Worm (Caenorhabditis elegans) whole organism, L1 larva: ENCODE results near the gene mig-10.

Source experiments
- ama-1 ChIP-seq: fragments of 150-350 bp; optimal IDR thresholded peaks from 2 replicates; lab custom pipeline; 2014
- blmp-1 ChIP-seq: fragments of 150-350 bp; optimal IDR thresholded peaks from 2 replicates; lab custom pipeline; 2014; ENCODE audit warnings: missing biosample characterization, missing genetic modification characterization
- ces-1 ChIP-seq: fragments of 150-350 bp; optimal IDR thresholded peaks from 2 replicates; lab custom pipeline; 2014; ENCODE audit warnings: missing biosample characterization, missing genetic modification reagents, missing genetic modification characterization
- dsc-1 ChIP-seq: sonication (generic microtip); optimal IDR thresholded peaks from 2 replicates; lab custom pipeline; 2016; ENCODE audit warnings: mild to moderate bottlenecking, missing genetic modification characterization, missing compliant biosample characterization
- efl-1 ChIP-seq, 4 experiments: fragments of 150-350 bp; optimal IDR thresholded peaks in 3 of 4; peaks in 1 of 4; 1 replicate in 1 of 4; 2 replicates in 3 of 4; lab custom pipeline; 2014; ENCODE audit warnings: missing biosample characterization in 2 of 4, missing genetic modification characterization in 2 of 4, missing genetic modification reagents in 2 of 4
- egl-13 ChIP-seq: sonication (generic microtip); optimal IDR thresholded peaks from 2 replicates; lab custom pipeline; 2016; ENCODE audit warnings: missing genotype, missing genetic modification reagents, missing genetic modification characterization, missing compliant biosample characterization
- elt-2 ChIP-seq: sonication (generic microtip); optimal IDR thresholded peaks from 2 replicates; lab custom pipeline; 2016; ENCODE audit warnings: missing genetic modification characterization, mild to moderate bottlenecking, inconsistent platforms, missing compliant biosample characterization, missing genetic modification reagents
- elt-3 ChIP-seq, 6 experiments: fragments of 150-350 bp in 1 of 6; sonication (generic microtip); optimal IDR thresholded peaks; 2 replicates each; lab custom pipeline; 2017 to 2018; ENCODE audit warnings: missing biosample characterization in 6 of 6, missing genetic modification characterization in 6 of 6, inconsistent platforms in 1 of 6
- fkh-4 ChIP-seq: sonication (generic microtip); optimal IDR thresholded peaks from 2 replicates; lab custom pipeline; 2016; ENCODE audit warnings: missing compliant biosample characterization, missing genetic modification characterization, borderline replicate concordance
- fkh-8 ChIP-seq: sonication (generic microtip); optimal IDR thresholded peaks from 2 replicates; lab custom pipeline; 2016; ENCODE audit warnings: mild to moderate bottlenecking, missing genetic modification characterization, missing compliant biosample characterization
- hlh-4 ChIP-seq: sonication (generic microtip); optimal IDR thresholded peaks from 2 replicates; lab custom pipeline; 2016; ENCODE audit warnings: mild to moderate bottlenecking, missing genetic modification characterization, missing compliant biosample characterization
- hpl-2 ChIP-seq: fragments of 150-350 bp; optimal IDR thresholded peaks from 2 replicates; lab custom pipeline; 2014; ENCODE audit warnings: missing biosample characterization, missing genetic modification reagents, missing genetic modification characterization
- isw-1 ChIP-seq: fragments of 200-800 bp; sonication (Bioruptor generic); IDR thresholded peaks from 2 replicates; pipeline ENCODE4 v1.3.6; 2022; ENCODE audit warnings: missing genetic modification characterization, missing compliant biosample characterization
- jun-1 ChIP-seq: fragments of 150-350 bp; optimal IDR thresholded peaks from 2 replicates; lab custom pipeline; 2014; ENCODE audit warnings: missing biosample characterization, missing genetic modification reagents, missing genetic modification characterization
- lin-14 ChIP-seq: fragments of 200-800 bp; sonication (Bioruptor generic); optimal IDR thresholded peaks from 2 replicates; lab custom pipeline; 2018; ENCODE audit warnings: mild to moderate bottlenecking, missing genetic modification characterization, moderate library complexity, missing compliant biosample characterization
- lin-35 ChIP-seq, 2 experiments: fragments of 150-350 bp; optimal IDR thresholded peaks; 2 replicates each; lab custom pipeline; 2014; ENCODE audit warnings: missing biosample characterization in 2 of 2, missing genetic modification characterization in 2 of 2, missing genetic modification reagents in 2 of 2
- lir-3 ChIP-seq: sonication (generic microtip); optimal IDR thresholded peaks from 2 replicates; lab custom pipeline; 2016; ENCODE audit warnings: mild to moderate bottlenecking, missing genetic modification characterization, moderate library complexity, missing compliant biosample characterization; ENCODE audit not compliant: poor library complexity
- lsy-2 ChIP-seq, 2 experiments: fragments of 150-350 bp; optimal IDR thresholded peaks; 2 replicates each; lab custom pipeline; 2014; ENCODE audit warnings: missing biosample characterization in 2 of 2, missing genetic modification characterization in 2 of 2
- mdl-1 ChIP-seq, 2 experiments: fragments of 150-350 bp; optimal IDR thresholded peaks; 2 replicates each; lab custom pipeline; 2014 to 2017; ENCODE audit warnings: missing biosample characterization in 2 of 2, missing genetic modification characterization in 2 of 2, inconsistent platforms in 1 of 2
- mef-2 ChIP-seq: fragments of 150-350 bp; optimal IDR thresholded peaks from 2 replicates; lab custom pipeline; 2014; ENCODE audit warnings: missing biosample characterization, missing genetic modification characterization
- mep-1 ChIP-seq: fragments of 150-350 bp; optimal IDR thresholded peaks from 2 replicates; lab custom pipeline; 2014; ENCODE audit warnings: missing biosample characterization, missing genetic modification characterization
- nhr-237 ChIP-seq: fragments of 150-350 bp; optimal IDR thresholded peaks from 2 replicates; lab custom pipeline; 2014; ENCODE audit warnings: missing biosample characterization, missing genetic modification characterization
- nhr-71 ChIP-seq: sonication (generic microtip); optimal IDR thresholded peaks from 2 replicates; lab custom pipeline; 2016; ENCODE audit warnings: mild to moderate bottlenecking, missing genetic modification characterization, moderate library complexity, missing compliant biosample characterization
- nhr-76 ChIP-seq: sonication (generic microtip); optimal IDR thresholded peaks from 2 replicates; lab custom pipeline; 2017; ENCODE audit warnings: missing biosample characterization, missing genetic modification characterization
- nhr-85 ChIP-seq: sonication (generic microtip); peaks from one replicate; lab custom pipeline; 2016; ENCODE audit warnings: missing genetic modification characterization, inconsistent platforms, missing compliant biosample characterization
- pqm-1 ChIP-seq: sonication (generic microtip); optimal IDR thresholded peaks from 3 replicates; lab custom pipeline; 2017; ENCODE audit warnings: missing biosample characterization, missing genetic modification characterization
- skn-1 ChIP-seq: fragments of 150-350 bp; optimal IDR thresholded peaks from 2 replicates; lab custom pipeline; 2014; ENCODE audit warnings: missing biosample characterization, missing genetic modification characterization
- snu-23 ChIP-seq: sonication (generic microtip); optimal IDR thresholded peaks from 2 replicates; lab custom pipeline; 2016; ENCODE audit warnings: missing genetic modification characterization, missing compliant biosample characterization
- swsn-7 ChIP-seq: sonication (generic microtip); optimal IDR thresholded peaks from 2 replicates; lab custom pipeline; 2016; ENCODE audit warnings: missing genetic modification characterization, missing compliant biosample characterization
- tbx-2 ChIP-seq: sonication (generic microtip); optimal IDR thresholded peaks from 2 replicates; lab custom pipeline; 2016; ENCODE audit warnings: missing genetic modification characterization, missing compliant biosample characterization
- tlp-1 ChIP-seq: fragments of 150-350 bp; optimal IDR thresholded peaks from 2 replicates; lab custom pipeline; 2014; ENCODE audit warnings: missing biosample characterization, missing genetic modification characterization
- unc-86 ChIP-seq: sonication (generic microtip); optimal IDR thresholded peaks from 2 replicates; lab custom pipeline; 2016; ENCODE audit warnings: missing genetic modification characterization, missing compliant biosample characterization
- vab-15 ChIP-seq: sonication (generic microtip); optimal IDR thresholded peaks from 2 replicates; lab custom pipeline; 2017; ENCODE audit warnings: missing genotype, mild to moderate bottlenecking, missing genetic modification characterization, missing compliant biosample characterization
- xbp-1 ChIP-seq: sonication (generic microtip); optimal IDR thresholded peaks from 2 replicates; lab custom pipeline; 2016; ENCODE audit warnings: missing genetic modification characterization, missing compliant biosample characterization
- zag-1 ChIP-seq: fragments of 150-350 bp; optimal IDR thresholded peaks from 2 replicates; lab custom pipeline; 2014; ENCODE audit warnings: missing biosample characterization, missing genetic modification characterization

mig-10 gene

DNA sequence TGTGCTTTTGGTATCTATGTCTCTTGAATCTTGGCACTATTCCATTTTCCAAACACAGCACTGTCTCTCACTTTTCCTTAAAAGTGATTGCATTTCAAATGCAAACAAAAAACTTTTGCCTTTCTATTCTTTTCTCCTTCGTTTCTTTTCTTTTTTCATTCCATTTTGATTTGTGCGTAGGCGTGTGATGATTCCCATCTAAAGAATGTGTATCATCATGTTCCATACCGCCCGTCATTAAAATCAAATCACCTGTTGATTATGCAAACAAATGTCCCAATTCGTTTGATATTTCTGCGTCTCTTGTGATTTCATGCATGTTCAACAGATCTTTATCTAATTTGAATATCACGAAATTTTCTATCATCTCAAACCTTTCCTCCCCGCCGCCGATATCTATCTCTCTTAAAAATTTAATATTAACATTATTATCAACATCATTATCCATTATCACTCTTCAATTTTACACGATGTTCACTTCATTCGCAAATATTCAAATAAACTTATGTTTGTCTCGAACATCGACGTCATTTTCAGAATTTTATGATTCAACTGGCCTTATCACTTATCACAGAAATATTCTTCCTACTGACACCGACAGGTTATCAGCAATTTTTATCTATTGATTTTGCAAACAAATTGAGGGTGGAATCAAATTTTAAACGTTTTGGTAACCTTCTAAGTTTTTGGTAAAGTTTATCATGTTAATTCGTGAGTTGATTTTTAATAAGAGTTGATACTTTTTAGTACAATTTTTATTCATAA, 12.5 kb downstream of the mig-10 start:
- TF ChIP-seq efl-1 (optimal IDR thresholded peaks at IDR 0.05; lab: Kevin White, UChicago): no peak
- TF ChIP-seq efl-1 (GFP tag; optimal IDR thresholded peaks at IDR 0.05 in 1 of 2; lab: Kevin White, UChicago): peak in 1 of 2 experiments; percentile 41
- no peak for TF ChIP-seq xbp-1 (tag; lab: Kevin White, UChicago)
- TF ChIP-seq nhr-237 (tag; lab: Kevin White, UChicago): no peak
- TF ChIP-seq tlp-1: peak; percentile 65
- peak in 1 of 6 experiments; percentile 33 for TF ChIP-seq elt-3 (tag; optimal IDR thresholded peaks at IDR 0.05; lab: Kevin White, UChicago)
- TF ChIP-seq hlh-4 (tag; lab: Kevin White, UChicago): no peak
- no peak for TF ChIP-seq isw-1
- peak; percentile 23 for TF ChIP-seq mep-1
- TF ChIP-seq snu-23: no peak
- TF ChIP-seq lir-3 (tag; lab: Kevin White, UChicago): no peak
- TF ChIP-seq lin-35 (GFP tag; optimal IDR thresholded peaks at IDR 0.05; lab: Kevin White, UChicago): peak in 1 of 2 experiments; percentile 29
- TF ChIP-seq nhr-71 (tag; lab: Kevin White, UChicago): no peak
- no peak for TF ChIP-seq hpl-2 (GFP tag; lab: Kevin White, UChicago)
- TF ChIP-seq lin-14 (GFP tag; lab: Kevin White, UChicago): peak; percentile 12
- no peak for TF ChIP-seq zag-1 (tag; lab: Kevin White, UChicago)
- TF ChIP-seq pqm-1 (tag; lab: Kevin White, UChicago): peak; percentile 83
- peak; percentile 23 for TF ChIP-seq jun-1 (tag; lab: Kevin White, UChicago)
- TF ChIP-seq fkh-8: no peak
- peak; percentile 84 for TF ChIP-seq blmp-1
- peak; percentile 85 for TF ChIP-seq elt-2 (tag; lab: Kevin White, UChicago)
- TF ChIP-seq tbx-2: no peak
- no peak for TF ChIP-seq nhr-85
- no peak for TF ChIP-seq mef-2 (tag; lab: Kevin White, UChicago)
- peak in 1 of 2 experiments; percentile 7 for TF ChIP-seq lsy-2 (tag; optimal IDR thresholded peaks at IDR 0.05; lab: Kevin White, UChicago)
- TF ChIP-seq ces-1 (GFP tag; lab: Kevin White, UChicago): no peak
- TF ChIP-seq, all 84 proteins: peak for 11

DNA sequence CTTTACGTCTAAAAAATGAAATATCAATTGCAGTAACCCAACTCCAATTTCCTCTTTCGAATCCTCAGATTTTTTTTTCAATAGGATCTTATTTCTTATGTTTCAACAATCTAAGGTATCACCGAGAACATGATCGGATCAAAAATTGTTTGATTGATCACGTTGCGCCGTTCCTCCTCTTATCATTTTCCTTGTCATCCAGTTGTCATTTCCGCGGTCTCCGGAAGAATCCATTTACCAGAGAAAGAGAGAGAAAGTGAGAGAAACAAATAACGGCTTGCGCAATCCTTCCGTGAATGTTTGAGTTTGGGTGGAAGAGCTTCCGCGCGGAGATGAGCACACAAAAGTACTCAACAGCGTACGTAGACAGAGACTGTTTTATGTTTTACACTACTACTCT, 14.4 kb downstream of the mig-10 start:
- TF ChIP-seq nhr-76 (no peak), skn-1 (tag; lab: Kevin White, UChicago) (no peak), swsn-7 (tag; lab: Kevin White, UChicago) (no peak), ama-1 (lab: Kevin White, UChicago) (no peak), egl-13 (tag; lab: Kevin White, UChicago) (no peak), jun-1 (tag; lab: Kevin White, UChicago) (no peak), lin-35 (GFP tag; optimal IDR thresholded peaks at IDR 0.05; lab: Kevin White, UChicago) (no peak), blmp-1 (peak; percentile 84), lir-3 (tag; lab: Kevin White, UChicago) (no peak)

DNA sequence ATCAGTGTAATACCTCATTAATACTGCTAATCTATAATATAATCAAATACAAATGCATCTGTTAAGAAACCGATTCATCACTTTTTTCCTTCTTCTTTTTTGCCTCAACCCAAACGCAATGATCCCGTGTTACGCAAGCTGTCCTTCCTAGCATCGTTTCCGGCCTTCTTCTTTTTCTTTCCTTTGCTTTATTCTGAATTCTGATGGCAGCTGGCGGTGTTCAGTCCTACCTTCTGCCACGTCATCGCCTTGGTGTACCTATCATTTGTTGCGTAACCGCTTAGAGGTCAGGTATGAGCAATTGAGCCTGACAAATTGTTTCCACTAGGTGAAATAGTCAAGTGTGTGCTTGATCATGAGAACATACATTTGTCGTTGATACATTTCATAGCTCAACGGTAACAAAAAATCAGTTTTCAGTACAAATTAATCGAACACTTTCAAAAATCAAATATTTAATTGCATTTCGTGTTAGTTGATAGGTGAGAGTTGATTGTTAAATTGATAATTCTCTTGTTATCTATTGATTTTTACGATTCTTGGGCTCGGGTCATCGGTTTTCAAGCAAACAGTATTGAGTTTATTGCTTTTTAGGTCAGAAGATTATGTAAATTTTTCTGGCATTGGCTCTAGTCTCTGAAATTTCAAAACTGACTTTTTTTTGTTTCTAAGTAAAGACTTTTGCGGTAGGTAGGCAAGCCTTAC, 19.5 kb downstream of the mig-10 start:
- TF ChIP-seq elt-2 (tag; lab: Kevin White, UChicago): peak; percentile 8
- no peak for TF ChIP-seq fkh-4 (tag; lab: Kevin White, UChicago)

DNA sequence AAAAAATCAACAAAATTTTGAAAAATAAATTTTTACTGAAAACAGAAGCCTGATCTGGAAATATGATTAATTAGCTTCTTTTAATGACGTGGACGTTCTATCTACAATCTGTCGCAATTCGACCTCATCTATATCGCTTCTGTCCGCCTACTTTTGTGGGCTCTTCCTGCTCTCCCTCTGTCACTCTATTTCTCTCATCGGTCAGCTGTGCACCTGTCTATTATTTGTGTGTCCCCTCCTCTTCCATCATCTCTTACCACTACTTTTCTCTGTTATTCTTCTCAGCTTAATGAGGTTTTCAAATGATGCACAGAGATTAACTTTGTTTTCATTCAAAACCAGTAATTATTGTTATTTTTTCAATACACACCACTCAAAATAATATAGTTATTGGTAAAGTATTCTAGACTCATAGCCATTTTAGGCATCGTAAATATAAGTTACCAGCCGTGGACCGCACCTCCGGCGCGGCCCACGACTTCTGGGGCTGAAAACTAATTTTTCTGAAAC, 20.2 kb downstream of the mig-10 start:
- TF ChIP-seq mdl-1 (tag; optimal IDR thresholded peaks at IDR 0.05; lab: Kevin White, UChicago) (no peak), dsc-1 (tag; lab: Kevin White, UChicago) (peak; percentile 36), vab-15 (tag; lab: Kevin White, UChicago) (no peak), unc-86 (tag; lab: Kevin White, UChicago) (no peak)
- TF ChIP-seq, all 84 proteins: peak for 1
